Worm (Caenorhabditis elegans): ENCODE data around the gene F15B9.6.

- TF ChIP-seq pqm-1 (tag; optimal IDR thresholded peaks at IDR 0.05) (no peak), lin-39 (tag; optimal IDR thresholded peaks at IDR 0.05) (no peak), lin-15B (tag; optimal IDR thresholded peaks at IDR 0.05) (no peak), swsn-7 (tag; optimal IDR thresholded peaks at IDR 0.05) (no peak), tbx-2 (tag; optimal IDR thresholded peaks at IDR 0.05) (no peak), fos-1 (tag; optimal IDR thresholded peaks at IDR 0.05) (no peak), sox-4 (tag; optimal IDR thresholded peaks at IDR 0.05) (no peak), ztf-11 (tag; optimal IDR thresholded peaks at IDR 0.05) (no peak), elt-2 (tag; optimal IDR thresholded peaks at IDR 0.05) (no peak)
Measured at ce11 chrV:13022265-13022664, 8.3 kb downstream of the F15B9.6 start.
